Worm (Caenorhabditis elegans) whole organism, young adult: ENCODE data around the gene pelo-1.

ENCODE experiments used
- K11D2.4 ChIP-seq: fragments of 200-800 bp; sonication (Bioruptor generic); IDR thresholded peaks from 2 replicates; pipeline ENCODE4 v1.3.6; 2022; ENCODE audit warnings: missing genetic modification reagents, missing genetic modification characterization, missing compliant biosample characterization
- T07F8.4 ChIP-seq: sonication (generic microtip); optimal IDR thresholded peaks from 2 replicates; lab custom pipeline; 2016; ENCODE audit warnings: mild to moderate bottlenecking, missing genetic modification characterization, moderate library complexity, missing compliant biosample characterization
- ama-1 ChIP-seq, 3 experiments: fragments of 150-350 bp in 1 of 3; sonication (generic microtip) in 2 of 3; optimal IDR thresholded peaks; 2 replicates each; lab custom pipeline; 2014 to 2018; ENCODE audit warnings: missing biosample characterization in 2 of 3, missing genetic modification characterization in 2 of 3, missing genetic modification reagents in 2 of 3
- ceh-58 ChIP-seq: fragments of 200-800 bp; sonication (Bioruptor generic); IDR thresholded peaks from 2 replicates; pipeline ENCODE4 v1.3.6; 2022; ENCODE audit warnings: missing genetic modification characterization, missing compliant biosample characterization
- madf-6 ChIP-seq: fragments of 200-800 bp; sonication (Bioruptor generic); IDR thresholded peaks from 2 replicates; pipeline ENCODE4 v1.3.6; 2022; ENCODE audit warnings: missing genetic modification reagents, missing genetic modification characterization, missing compliant biosample characterization
- unc-62 ChIP-seq: fragments of 150-350 bp; optimal IDR thresholded peaks from 2 replicates; lab custom pipeline; 2014; ENCODE audit warnings: missing biosample characterization, missing genetic modification reagents, missing genetic modification characterization
- ztf-3 ChIP-seq: fragments of 200-800 bp; sonication (Bioruptor generic); optimal IDR thresholded peaks from 2 replicates; lab custom pipeline; 2018; ENCODE audit warnings: mild to moderate bottlenecking, missing genetic modification characterization, missing compliant biosample characterization

- no peak for TF ChIP-seq K11D2.4
- TF ChIP-seq ztf-3 = no peak
- no peak for TF ChIP-seq ama-1 (optimal IDR thresholded peaks at IDR 0.05; lab: Kevin White, UChicago)
- TF ChIP-seq ama-1 (GFP tag; optimal IDR thresholded peaks at IDR 0.05; lab: Kevin White, UChicago) = no peak
- no peak for TF ChIP-seq ceh-58 (GFP tag; lab: Robert Waterston, UW)
- no peak for TF ChIP-seq unc-62
- no peak for TF ChIP-seq madf-6 (GFP tag; lab: Robert Waterston, UW)
- no peak for TF ChIP-seq T07F8.4 (tag; lab: Kevin White, UChicago)
These were observed 6.6 kb upstream of the pelo-1 start for ce11 chrIII:4210661-4211060.
